Fruit fly (Drosophila melanogaster): ENCODE data around the gene Alg13.
A peak's percentile ranks its signal among the peaks of the same experiment; 100 is the strongest.

Alg13 gene

dm6 chr3R:29157418-29158398 is 19.3 kb upstream of the Alg13 start, which contains the start of gene rdog (continued):
- peak; percentile 47 for TF ChIP-seq luna (GFP tag; optimal IDR thresholded peaks at IDR 0.05)
- TF ChIP-seq Dip2 (GFP tag; IDR thresholded peaks at IDR 0.05) = no peak
- TF ChIP-seq CG8359 (GFP tag; optimal IDR thresholded peaks at IDR 0.05; ENCODE audit: borderline replicate concordance) = peak; percentile 28
- TF ChIP-seq Sry-δ (GFP tag; optimal IDR thresholded peaks at IDR 0.05) = peak; percentile 53
- peak; percentile 64 for TF ChIP-seq abd-A (tag; optimal IDR thresholded peaks at IDR 0.05)
- no peak for TF ChIP-seq CG10321 (GFP tag; IDR thresholded peaks at IDR 0.05)
- peak; percentile 53 for TF ChIP-seq cwo (GFP tag; optimal IDR thresholded peaks at IDR 0.05)
- peak; percentile 69 for TF ChIP-seq CG12155 (GFP tag; optimal IDR thresholded peaks at IDR 0.05)
- TF ChIP-seq CoRest (tag; optimal IDR thresholded peaks at IDR 0.05) = peak; percentile 86
- TF ChIP-seq Rx (GFP tag; IDR thresholded peaks at IDR 0.05) = peak; percentile 42; the same call in 1 of the 2 replicates
- TF ChIP-seq dpn (GFP tag; optimal IDR thresholded peaks at IDR 0.05) = peak; percentile 86 to 88
- peak; percentile 75 for TF ChIP-seq nau (GFP tag; optimal IDR thresholded peaks at IDR 0.05)
- peak; percentile 68 for TF ChIP-seq org-1 (GFP tag; optimal IDR thresholded peaks at IDR 0.05)
- no peak for TF ChIP-seq hth (optimal IDR thresholded peaks at IDR 0.05)
- TF ChIP-seq fd64A (GFP tag; optimal IDR thresholded peaks at IDR 0.05) = no peak
- TF ChIP-seq CG7372 (GFP tag; IDR thresholded peaks at IDR 0.05) = no peak
- peak; percentile 68 for TF ChIP-seq CG8944 (GFP tag; optimal IDR thresholded peaks at IDR 0.05)
- TF ChIP-seq sc (optimal IDR thresholded peaks at IDR 0.05) = no peak
- peak; percentile 62 for TF ChIP-seq sc (GFP tag; optimal IDR thresholded peaks at IDR 0.05)
- peak; percentile 82 for TF ChIP-seq Atf6 (GFP tag; IDR thresholded peaks at IDR 0.05)
- TF ChIP-seq CG18619 (GFP tag; optimal IDR thresholded peaks at IDR 0.05) = peak; percentile 73
- peak; percentile 61 for TF ChIP-seq CG4282 (GFP tag; optimal IDR thresholded peaks at IDR 0.05)
- TF ChIP-seq Ada2b (GFP tag; IDR thresholded peaks at IDR 0.05) = peak; percentile 49
- peak; percentile 40; the same call in 1 of the 2 replicates for TF ChIP-seq NFAT (GFP tag; IDR thresholded peaks at IDR 0.05)
- peak; percentile 90 for TF ChIP-seq gro (GFP tag; optimal IDR thresholded peaks at IDR 0.05)
- peak; percentile 81 for TF ChIP-seq CG15269 (tag; optimal IDR thresholded peaks at IDR 0.05)
- no peak for TF ChIP-seq CG15073 (GFP tag; optimal IDR thresholded peaks at IDR 0.05)
- no peak for TF ChIP-seq CG10431 (GFP tag; optimal IDR thresholded peaks at IDR 0.05)
- no peak for TF ChIP-seq gsb (GFP tag; IDR thresholded peaks at IDR 0.05)
- no peak for TF ChIP-seq lov (optimal IDR thresholded peaks at IDR 0.05)
- TF ChIP-seq lov (GFP tag; IDR thresholded peaks at IDR 0.05) = no peak
- TF ChIP-seq C15 (GFP tag; IDR thresholded peaks at IDR 0.05) = no peak
- peak; percentile 2 for TF ChIP-seq Neu2 (GFP tag; optimal IDR thresholded peaks at IDR 0.05; ENCODE audit: borderline replicate concordance)
- TF ChIP-seq CG4854 (GFP tag; optimal IDR thresholded peaks at IDR 0.05) = peak; percentile 74
- peak; percentile 76 for TF ChIP-seq zfh2 (GFP tag; optimal IDR thresholded peaks at IDR 0.05)
- no peak for TF ChIP-seq h (optimal IDR thresholded peaks at IDR 0.05)
- no peak for TF ChIP-seq CG7271 (tag; optimal IDR thresholded peaks at IDR 0.05)
- TF ChIP-seq dysf (GFP tag; IDR thresholded peaks at IDR 0.05) = peak; percentile 77
- TF ChIP-seq dm (GFP tag; optimal IDR thresholded peaks at IDR 0.05) = peak; percentile 78
- TF ChIP-seq ac (GFP tag; optimal IDR thresholded peaks at IDR 0.05) = peak; percentile 66
- no peak for TF ChIP-seq unc-4 (GFP tag; IDR thresholded peaks at IDR 0.05; ENCODE audit: partially characterized antibody)
- TF ChIP-seq Nf-YA (GFP tag; IDR thresholded peaks at IDR 0.05) = no peak; the same call in 1 of the 2 replicates
- TF ChIP-seq BtbVII (GFP tag; optimal IDR thresholded peaks at IDR 0.05) = peak; percentile 63
- TF ChIP-seq pnt (GFP tag; optimal IDR thresholded peaks at IDR 0.05) = peak; percentile 66
- TF ChIP-seq Ets65A (GFP tag) = peak; percentile 98
- peak; percentile 65 for TF ChIP-seq fu2 (GFP tag; optimal IDR thresholded peaks at IDR 0.05)
- peak; percentile 4 for TF ChIP-seq tup (GFP tag; optimal IDR thresholded peaks at IDR 0.05)
- no peak for TF ChIP-seq CG14860 (GFP tag; IDR thresholded peaks at IDR 0.05; ENCODE audit: partially characterized antibody)
- peak; percentile 78 for TF ChIP-seq HLH54F (GFP tag; optimal IDR thresholded peaks at IDR 0.05)
- peak; percentile 58 for TF ChIP-seq B-H2 (GFP tag; optimal IDR thresholded peaks at IDR 0.05)
